Worm (Caenorhabditis elegans) whole organism, late embryonic: ENCODE results near the gene tdo-2.

Source experiments
- ceh-24 ChIP-seq: sonication (generic microtip); optimal IDR thresholded peaks from 2 replicates; lab custom pipeline; 2016; ENCODE audit warnings: mild to moderate bottlenecking, missing genetic modification characterization, missing compliant biosample characterization
- ceh-9 ChIP-seq: sonication (generic microtip); optimal IDR thresholded peaks from 2 replicates; lab custom pipeline; 2016; ENCODE audit warnings: mild to moderate bottlenecking, missing genetic modification characterization, inconsistent platforms, missing compliant biosample characterization
- elt-2 ChIP-seq: sonication (generic microtip); optimal IDR thresholded peaks from 2 replicates; lab custom pipeline; 2016; ENCODE audit warnings: missing genetic modification reagents, missing genetic modification characterization, missing compliant biosample characterization
- fkh-10 ChIP-seq: fragments of 150-350 bp; optimal IDR thresholded peaks from 2 replicates; lab custom pipeline; 2014; ENCODE audit warnings: missing biosample characterization, missing genetic modification reagents, missing genetic modification characterization
- gmeb-2 ChIP-seq: sonication (generic microtip); optimal IDR thresholded peaks from 2 replicates; lab custom pipeline; 2016; ENCODE audit warnings: missing genetic modification characterization, inconsistent platforms, missing compliant biosample characterization
- pax-1 ChIP-seq: fragments of 150-350 bp; optimal IDR thresholded peaks from 2 replicates; lab custom pipeline; 2014; ENCODE audit warnings: missing biosample characterization, missing genetic modification characterization
- pqm-1 ChIP-seq: sonication (generic microtip); optimal IDR thresholded peaks from 2 replicates; lab custom pipeline; 2016; ENCODE audit warnings: missing genetic modification characterization, missing compliant biosample characterization
- tbx-2 ChIP-seq: sonication (generic microtip); optimal IDR thresholded peaks from 2 replicates; lab custom pipeline; 2016; ENCODE audit warnings: missing genetic modification characterization, missing compliant biosample characterization
- unc-3 ChIP-seq, 2 experiments: fragments of 200-800 bp in 1 of 2; sonication (Bioruptor generic) in 1 of 2; sonication (generic microtip) in 1 of 2; conservative IDR thresholded peaks in 1 of 2; optimal IDR thresholded peaks in 1 of 2; 2 replicates each; pipeline versions ENCODE4 v1.3.6 to Lab custom; 2016 to 2022; ENCODE audit warnings: missing compliant biosample characterization in 2 of 2, missing genetic modification characterization in 2 of 2, missing genetic modification reagents in 1 of 2

DNA sequence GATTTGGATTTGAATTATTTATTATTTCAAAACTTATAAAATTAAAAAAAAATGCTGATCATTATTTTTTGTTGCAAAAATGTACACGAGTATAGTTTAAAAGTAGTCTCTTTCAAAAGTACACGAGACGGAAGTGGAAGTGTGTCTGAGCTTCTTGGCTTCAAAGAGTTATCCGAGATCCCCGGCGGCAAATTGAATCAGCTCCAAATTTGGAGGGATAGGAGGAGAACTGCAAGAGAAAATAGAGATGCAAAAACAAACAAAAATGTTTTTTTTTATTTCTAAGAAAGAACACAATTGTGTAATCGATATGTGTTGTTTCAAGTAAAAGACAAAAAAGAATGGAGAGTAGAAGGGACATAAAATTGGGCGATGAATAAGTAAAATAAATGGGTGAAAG is 17.2 kb downstream of the tdo-2 start:
- TF ChIP-seq fkh-10 (GFP tag; lab: Kevin White, UChicago) (no peak), ceh-9 (tag; lab: Kevin White, UChicago) (no peak), gmeb-2 (tag; lab: Kevin White, UChicago) (no peak), elt-2 (tag; lab: Kevin White, UChicago) (no peak), pax-1 (tag; lab: Kevin White, UChicago) (no peak), unc-3 (GFP tag; conservative IDR thresholded peaks at IDR 0.05; lab: Robert Waterston, UW) (no peak), unc-3 (tag; optimal IDR thresholded peaks at IDR 0.05; lab: Kevin White, UChicago) (no peak), pqm-1 (tag; lab: Kevin White, UChicago) (no peak), ceh-24 (no peak), tbx-2 (tag; lab: Kevin White, UChicago) (no peak)
